Worm (Caenorhabditis elegans) whole organism, L4 larva: ENCODE data around the gene T14G8.3.

ENCODE experiments used
- F10B5.3 ChIP-seq: sonication (generic microtip); optimal IDR thresholded peaks from 2 replicates; lab custom pipeline; 2016; ENCODE audit warnings: mild to moderate bottlenecking, missing genetic modification characterization, missing compliant biosample characterization
- F26F4.8 ChIP-seq: fragments of 200-800 bp; sonication (Bioruptor generic); conservative IDR thresholded peaks from 2 replicates; pipeline ENCODE4 v1.3.6; 2022; ENCODE audit warnings: missing genetic modification characterization, missing compliant biosample characterization
- F49E8.2 ChIP-seq: sonication (generic microtip); optimal IDR thresholded peaks from 2 replicates; lab custom pipeline; 2016; ENCODE audit warnings: missing compliant biosample characterization, mild to moderate bottlenecking, missing genetic modification characterization, borderline replicate concordance
- R02D3.7 ChIP-seq: fragments of 150-350 bp; sonication (generic microtip); optimal IDR thresholded peaks from 3 replicates; lab custom pipeline; 2014; ENCODE audit warnings: missing biosample characterization, missing genetic modification characterization
- T20F7.1 ChIP-seq: fragments of 200-800 bp; sonication (Bioruptor generic); optimal IDR thresholded peaks from 2 replicates; lab custom pipeline; 2018; ENCODE audit warnings: mild to moderate bottlenecking, missing genetic modification characterization, missing compliant biosample characterization
- Y5F2A.4 ChIP-seq: fragments of 200-800 bp; sonication (Bioruptor generic); optimal IDR thresholded peaks from 2 replicates; lab custom pipeline; 2018; ENCODE audit warnings: mild to moderate bottlenecking, missing genetic modification characterization, missing compliant biosample characterization
- aha-1 ChIP-seq: fragments of 150-350 bp; peaks from one replicate; lab custom pipeline; 2014; ENCODE audit warnings: missing biosample characterization, missing genetic modification characterization
- ceh-20 ChIP-seq: fragments of 200-800 bp; sonication (Bioruptor generic); IDR thresholded peaks from 2 replicates; pipeline ENCODE4 v1.3.6; 2022; ENCODE audit warnings: missing genetic modification reagents, missing genetic modification characterization, missing compliant biosample characterization
- ceh-32 ChIP-seq: sonication (generic microtip); optimal IDR thresholded peaks from 2 replicates; lab custom pipeline; 2016; ENCODE audit warnings: mild to moderate bottlenecking, missing genetic modification characterization, missing compliant biosample characterization; ENCODE audit not compliant: poor library complexity
- ceh-62 ChIP-seq: sonication (generic microtip); optimal IDR thresholded peaks from 2 replicates; lab custom pipeline; 2017; ENCODE audit warnings: missing biosample characterization, missing genetic modification characterization
- ceh-82 ChIP-seq: sonication (generic microtip); optimal IDR thresholded peaks from 2 replicates; lab custom pipeline; 2017; ENCODE audit warnings: missing biosample characterization, missing genetic modification characterization
- cey-2 ChIP-seq: sonication (generic microtip); optimal IDR thresholded peaks from 3 replicates; lab custom pipeline; 2017; ENCODE audit warnings: missing genetic modification characterization, mild to moderate bottlenecking, missing compliant biosample characterization, antibody characterized with exemption, borderline replicate concordance; ENCODE audit not compliant: insufficient read depth
- daf-16 ChIP-seq, 3 experiments: sonication (generic microtip); optimal IDR thresholded peaks; 2 replicates each; lab custom pipeline; 2016 to 2017; ENCODE audit warnings: missing genetic modification characterization in 3 of 3, missing genetic modification reagents in 3 of 3, mild to moderate bottlenecking in 2 of 3, missing compliant biosample characterization in 2 of 3, missing biosample characterization in 1 of 3, moderate library complexity in 1 of 3
- daf-8 ChIP-seq: fragments of 200-800 bp; sonication (Bioruptor generic); IDR thresholded peaks from 2 replicates; pipeline ENCODE4 v1.3.6; 2022; ENCODE audit warnings: missing genetic modification characterization, missing compliant biosample characterization
- fkh-10 ChIP-seq: fragments of 150-350 bp; optimal IDR thresholded peaks from 2 replicates; lab custom pipeline; 2014; ENCODE audit warnings: missing biosample characterization, missing genetic modification reagents, missing genetic modification characterization
- hlh-11 ChIP-seq: fragments of 200-800 bp; sonication (Bioruptor generic); optimal IDR thresholded peaks from 2 replicates; lab custom pipeline; 2018; ENCODE audit warnings: mild to moderate bottlenecking, missing genetic modification characterization, missing compliant biosample characterization
- hlh-30 ChIP-seq: sonication (generic microtip); optimal IDR thresholded peaks from 2 replicates; lab custom pipeline; 2017; ENCODE audit warnings: antibody characterized with exemption, mild to moderate bottlenecking, missing genetic modification characterization, missing compliant biosample characterization; ENCODE audit not compliant: insufficient read depth
- hmg-1.1 ChIP-seq: fragments of 200-800 bp; sonication (Bioruptor generic); IDR thresholded peaks from 2 replicates; pipeline ENCODE4 v1.3.6; 2022; ENCODE audit warnings: missing genetic modification reagents, missing genetic modification characterization, missing compliant biosample characterization
- lim-7 ChIP-seq: fragments of 200-800 bp; sonication (Bioruptor generic); IDR thresholded peaks from 2 replicates; pipeline ENCODE4 v1.3.6; 2022; ENCODE audit warnings: missing genetic modification characterization, missing compliant biosample characterization
- lin-13 ChIP-seq: fragments of 150-350 bp; optimal IDR thresholded peaks from 2 replicates; lab custom pipeline; 2014; ENCODE audit warnings: missing biosample characterization, missing genetic modification reagents, missing genetic modification characterization
- lin-38 ChIP-seq: fragments of 200-800 bp; sonication (Bioruptor generic); IDR thresholded peaks from 2 replicates; pipeline ENCODE4 v1.3.6; 2022; ENCODE audit warnings: missing genetic modification reagents, missing genetic modification characterization, missing compliant biosample characterization
- lsy-2 ChIP-seq, 2 experiments: fragments of 150-350 bp in 1 of 2; sonication (generic microtip) in 1 of 2; optimal IDR thresholded peaks; 2 replicates each; lab custom pipeline; 2014 to 2017; ENCODE audit warnings: missing biosample characterization in 2 of 2, missing genetic modification characterization in 2 of 2
- madf-5 ChIP-seq, 2 experiments: fragments of 200-800 bp; sonication (Bioruptor generic); IDR thresholded peaks; 2 replicates each; pipeline ENCODE4 v1.3.6; 2022; ENCODE audit warnings: missing compliant biosample characterization in 2 of 2, missing genetic modification characterization in 2 of 2
- mdl-1 ChIP-seq, 2 experiments: fragments of 150-350 bp in 1 of 2; sonication (generic microtip) in 1 of 2; optimal IDR thresholded peaks; 2 replicates each; lab custom pipeline; 2014 to 2017; ENCODE audit warnings: missing biosample characterization in 2 of 2, missing genetic modification characterization in 2 of 2
- mes-2 ChIP-seq: sonication (generic microtip); optimal IDR thresholded peaks from 2 replicates; lab custom pipeline; 2016; ENCODE audit warnings: missing genotype, mild to moderate bottlenecking, missing genetic modification characterization, missing compliant biosample characterization; ENCODE audit not compliant: poor library complexity, severe bottlenecking
- mxl-3 ChIP-seq: fragments of 200-800 bp; sonication (Bioruptor generic); optimal IDR thresholded peaks from 2 replicates; lab custom pipeline; 2018; ENCODE audit warnings: mild to moderate bottlenecking, missing genetic modification characterization, missing compliant biosample characterization
- nhr-11 ChIP-seq: fragments of 150-350 bp; optimal IDR thresholded peaks from 2 replicates; lab custom pipeline; 2014; ENCODE audit warnings: missing biosample characterization, missing genetic modification characterization
- nhr-111 ChIP-seq: fragments of 200-800 bp; sonication (Bioruptor generic); optimal IDR thresholded peaks from 2 replicates; lab custom pipeline; 2018; ENCODE audit warnings: mild to moderate bottlenecking, missing genetic modification characterization, missing compliant biosample characterization
- nhr-25 ChIP-seq: sonication (generic microtip); optimal IDR thresholded peaks from 2 replicates; lab custom pipeline; 2017; ENCODE audit warnings: missing genetic modification characterization, mild to moderate bottlenecking, missing compliant biosample characterization, antibody characterized with exemption, moderate library complexity, borderline replicate concordance; ENCODE audit not compliant: insufficient read depth
- nhr-28 ChIP-seq: fragments of 150-350 bp; optimal IDR thresholded peaks from 2 replicates; lab custom pipeline; 2014; ENCODE audit warnings: missing biosample characterization, missing genetic modification characterization
- pha-4 ChIP-seq, 2 experiments: fragments of 150-350 bp in 1 of 2; fragments of 200-800 bp in 1 of 2; sonication (Bioruptor generic) in 1 of 2; IDR thresholded peaks in 1 of 2; optimal IDR thresholded peaks in 1 of 2; 2 replicates each; pipeline versions ENCODE4 v1.3.6 to Lab custom; 2014 to 2022; ENCODE audit warnings: missing genetic modification characterization in 2 of 2, missing genetic modification reagents in 2 of 2, missing biosample characterization in 1 of 2, missing compliant biosample characterization in 1 of 2
- php-3 ChIP-seq: fragments of 200-800 bp; sonication (Bioruptor generic); IDR thresholded peaks from 2 replicates; pipeline ENCODE4 v1.3.6; 2022; ENCODE audit warnings: missing genetic modification reagents, missing genetic modification characterization, missing compliant biosample characterization
- rbr-2 ChIP-seq: sonication (generic microtip); optimal IDR thresholded peaks from 2 replicates; lab custom pipeline; 2016; ENCODE audit warnings: missing genotype, missing genetic modification characterization, missing compliant biosample characterization
- saeg-2 ChIP-seq: fragments of 200-800 bp; sonication (Bioruptor generic); IDR thresholded peaks from 2 replicates; pipeline ENCODE4 v1.3.6; 2022; ENCODE audit warnings: missing genetic modification reagents, missing genetic modification characterization, missing compliant biosample characterization
- spr-3 ChIP-seq: fragments of 200-800 bp; sonication (Bioruptor generic); optimal IDR thresholded peaks from 2 replicates; lab custom pipeline; 2018; ENCODE audit warnings: mild to moderate bottlenecking, missing genetic modification characterization, missing compliant biosample characterization
- unc-130 ChIP-seq: sonication (generic microtip); optimal IDR thresholded peaks from 2 replicates; lab custom pipeline; 2016; ENCODE audit warnings: missing genetic modification reagents, missing genetic modification characterization, missing compliant biosample characterization
- unc-62 ChIP-seq, 3 experiments: fragments of 150-350 bp in 1 of 3; sonication (generic microtip); optimal IDR thresholded peaks in 2 of 3; peaks in 1 of 3; 1 replicate in 1 of 3; 2 replicates in 2 of 3; lab custom pipeline; 2014 to 2017; ENCODE audit warnings: missing biosample characterization in 3 of 3, missing genetic modification characterization in 3 of 3, missing genetic modification reagents in 3 of 3, missing genotype in 1 of 3
- zfp-2 ChIP-seq: sonication (generic microtip); optimal IDR thresholded peaks from 2 replicates; lab custom pipeline; 2016; ENCODE audit warnings: mild to moderate bottlenecking, missing genetic modification characterization, missing compliant biosample characterization

The T14G8.3 gene

ce11 chrX:12915058-12915457 lies 54.0 kb downstream of the T14G8.3 start:
- TF ChIP-seq lin-38, result no peak
- TF ChIP-seq F10B5.3 (tag; lab: Kevin White, UChicago), result no peak
- TF ChIP-seq ceh-32 (tag; lab: Kevin White, UChicago), result no peak
- TF ChIP-seq mdl-1 (tag; optimal IDR thresholded peaks at IDR 0.05; lab: Kevin White, UChicago), result peak in 1 of 2 experiments; percentile 52
- TF ChIP-seq daf-16 (GFP tag; optimal IDR thresholded peaks at IDR 0.05; lab: Kevin White, UChicago), result no peak
- peak; percentile 9 for TF ChIP-seq daf-16 (tag; optimal IDR thresholded peaks at IDR 0.05; lab: Kevin White, UChicago)
- peak; percentile 64 for TF ChIP-seq hlh-30 (tag; lab: Kevin White, UChicago)
- peak; percentile 32 for TF ChIP-seq aha-1 (tag; lab: Kevin White, UChicago)
- TF ChIP-seq mxl-3 (GFP tag; lab: Kevin White, UChicago), result peak; percentile 4
- TF ChIP-seq lsy-2 (tag; optimal IDR thresholded peaks at IDR 0.05; lab: Kevin White, UChicago), result no peak
- TF ChIP-seq unc-130 (GFP tag; lab: Kevin White, UChicago), result no peak

- TF ChIP-seq nhr-25 (no peak), T20F7.1 (GFP tag; lab: Kevin White, UChicago) (no peak), spr-3 (no peak), fkh-10 (GFP tag; lab: Kevin White, UChicago) (no peak), mes-2 (tag; lab: Kevin White, UChicago) (no peak), madf-5 (GFP tag; IDR thresholded peaks at IDR 0.05; lab: Robert Waterston, UW) (no peak), cey-2 (tag; lab: Kevin White, UChicago) (no peak), hmg-1.1 (GFP tag; lab: Robert Waterston, UW) (no peak), php-3 (GFP tag; lab: Robert Waterston, UW) (no peak), lsy-2 (tag; optimal IDR thresholded peaks at IDR 0.05; lab: Kevin White, UChicago) (no peak), saeg-2 (GFP tag; lab: Robert Waterston, UW) (no peak), ceh-82 (no peak), nhr-11 (tag; lab: Kevin White, UChicago) (no peak), pha-4 (GFP tag; IDR thresholded peaks at IDR 0.05; lab: Robert Waterston, UW) (no peak), pha-4 (tag; optimal IDR thresholded peaks at IDR 0.05; lab: Kevin White, UChicago) (no peak), rbr-2 (no peak), lin-13 (no peak), Y5F2A.4 (no peak), hlh-11 (tag; lab: Kevin White, UChicago) (no peak), nhr-111 (GFP tag; lab: Kevin White, UChicago) (no peak)
Observed at ce11 chrX:12915693-12916092, 54.7 kb downstream of the T14G8.3 start.

- TF ChIP-seq hlh-30 (tag; lab: Kevin White, UChicago), result no peak
- TF ChIP-seq nhr-25, result no peak
- TF ChIP-seq nhr-11 (tag; lab: Kevin White, UChicago), result peak; percentile 8
- TF ChIP-seq lin-13, result no peak
- TF ChIP-seq zfp-2, result no peak
- TF ChIP-seq mes-2 (tag; lab: Kevin White, UChicago), result no peak
- no peak for TF ChIP-seq F26F4.8 (GFP tag; lab: Robert Waterston, UW)
- TF ChIP-seq ceh-20 (GFP tag; lab: Robert Waterston, UW), result no peak
- TF ChIP-seq madf-5 (GFP tag; IDR thresholded peaks at IDR 0.05; lab: Robert Waterston, UW), result no peak
- no peak for TF ChIP-seq R02D3.7 (tag; lab: Kevin White, UChicago)
- TF ChIP-seq lim-7 (GFP tag; lab: Robert Waterston, UW), result no peak
- no peak for TF ChIP-seq saeg-2 (GFP tag; lab: Robert Waterston, UW)
- no peak for TF ChIP-seq nhr-28
- TF ChIP-seq daf-8 (GFP tag; lab: Robert Waterston, UW), result no peak
- TF ChIP-seq unc-62 (GFP tag; optimal IDR thresholded peaks at IDR 0.05 in 1 of 2; lab: Kevin White, UChicago), result peak in 1 of 2 experiments; percentile 41
- TF ChIP-seq unc-62 (tag; optimal IDR thresholded peaks at IDR 0.05; lab: Kevin White, UChicago), result no peak
- no peak for TF ChIP-seq F49E8.2 (tag; lab: Kevin White, UChicago)
- TF ChIP-seq ceh-62 (tag; lab: Kevin White, UChicago), result no peak
- peak in 1 of 2 experiments; percentile 50 for TF ChIP-seq daf-16 (GFP tag; optimal IDR thresholded peaks at IDR 0.05; lab: Kevin White, UChicago)
- no peak for TF ChIP-seq daf-16 (tag; optimal IDR thresholded peaks at IDR 0.05; lab: Kevin White, UChicago)
Observed at ce11 chrX:12916418-12916817, 55.4 kb downstream of the T14G8.3 start.
